Fruit fly (Drosophila melanogaster): Measurements from ENCODE around the gene dl.
A peak's percentile ranks its signal among the peaks of the same experiment; 100 is the strongest.

dl gene

DNA sequence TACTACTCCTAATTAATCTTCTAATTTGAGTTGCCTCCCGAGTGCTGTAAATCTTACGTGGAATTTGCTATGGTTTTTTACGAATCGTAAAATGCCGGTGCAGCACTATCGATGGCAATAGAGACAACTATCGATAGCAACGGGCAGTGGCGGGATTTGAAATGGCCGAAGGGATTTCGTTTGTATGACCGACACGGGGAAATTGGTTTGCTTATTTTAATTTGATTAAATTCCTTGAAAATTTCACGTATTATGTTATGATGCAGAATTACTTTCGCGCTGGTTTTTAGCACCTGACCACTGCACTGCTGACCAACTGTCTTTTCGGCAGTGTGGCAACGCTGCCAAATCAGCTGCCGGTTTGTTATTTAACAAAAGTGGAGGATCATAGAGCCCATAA, 34.0 kb upstream of the dl start, which contains the start of the genes GCS2beta and CG5131 (continued):
- peak; percentile 95 for TF ChIP-seq gem (tag; optimal IDR thresholded peaks at IDR 0.05)
- peak; percentile 67 for TF ChIP-seq CG6854 (GFP tag; optimal IDR thresholded peaks at IDR 0.05)
- TF ChIP-seq TFAM (GFP tag; optimal IDR thresholded peaks at IDR 0.05), result peak; percentile 51
- peak; percentile 92 for TF ChIP-seq Xrp1 (GFP tag; IDR thresholded peaks at IDR 0.05)
- TF ChIP-seq CG33213 (GFP tag; optimal IDR thresholded peaks at IDR 0.05), result peak; percentile 93
- TF ChIP-seq CG10366 (GFP tag; IDR thresholded peaks at IDR 0.05), result peak; percentile 93
- peak; percentile 83 for TF ChIP-seq tna (GFP tag; IDR thresholded peaks at IDR 0.05; ENCODE audit: partially characterized antibody)
- TF ChIP-seq CG17829 (tag; optimal IDR thresholded peaks at IDR 0.05), result peak; percentile 88
- TF ChIP-seq toy (GFP tag; IDR thresholded peaks at IDR 0.05), result peak; percentile 71; the same call in 1 of the 2 replicates
- TF ChIP-seq Hmr (GFP tag; optimal IDR thresholded peaks at IDR 0.05), result peak; percentile 93
- TF ChIP-seq CG7963 (GFP tag; IDR thresholded peaks at IDR 0.05; ENCODE audit: partially characterized antibody), result peak; percentile 55; the same call in 2 of the 3 replicates
- peak; percentile 90 for TF ChIP-seq Six4 (GFP tag; optimal IDR thresholded peaks at IDR 0.05)
- TF ChIP-seq CG8388 (GFP tag; optimal IDR thresholded peaks at IDR 0.05), result peak; percentile 82
- peak; percentile 90 for TF ChIP-seq CG2116 (GFP tag; optimal IDR thresholded peaks at IDR 0.05)
- peak; percentile 84 for TF ChIP-seq E2f2 (GFP tag; IDR thresholded peaks at IDR 0.05)
- peak; percentile 94 for TF ChIP-seq CG16813 (GFP tag; IDR thresholded peaks at IDR 0.05; ENCODE audit: partially characterized antibody)
- TF ChIP-seq mam (GFP tag; optimal IDR thresholded peaks at IDR 0.05), result peak; percentile 98
- TF ChIP-seq CG42726 (GFP tag; IDR thresholded peaks at IDR 0.05; ENCODE audit: partially characterized antibody), result peak; percentile 57; the same call in 1 of the 2 replicates
- TF ChIP-seq lola (GFP tag; optimal IDR thresholded peaks at IDR 0.05), result peak in 1 of 3 experiments; percentile 84
- peak; percentile 74; the same call in 2 of the 3 replicates for TF ChIP-seq zen2 (GFP tag; IDR thresholded peaks at IDR 0.05; ENCODE audit: partially characterized antibody)
- TF ChIP-seq CG10321 (GFP tag; IDR thresholded peaks at IDR 0.05), result peak; percentile 66
- peak; percentile 72 for TF ChIP-seq Elba2 (GFP tag; optimal IDR thresholded peaks at IDR 0.05)
- TF ChIP-seq bigmax (GFP tag; optimal IDR thresholded peaks at IDR 0.05), result peak; percentile 31
- TF ChIP-seq repo (GFP tag; optimal IDR thresholded peaks at IDR 0.05), result peak; percentile 89
- TF ChIP-seq CG1792 (GFP tag; optimal IDR thresholded peaks at IDR 0.05), result peak; percentile 93
- TF ChIP-seq luna (GFP tag; optimal IDR thresholded peaks at IDR 0.05), result peak; percentile 92
- TF ChIP-seq pho (GFP tag; optimal IDR thresholded peaks at IDR 0.05), result peak; percentile 98
- TF ChIP-seq CG7786 (GFP tag; optimal IDR thresholded peaks at IDR 0.05), result peak; percentile 98
- peak; percentile 84 for TF ChIP-seq Gsc (GFP tag; IDR thresholded peaks at IDR 0.05)
- peak; percentile 78 for TF ChIP-seq Blimp-1 (GFP tag; optimal IDR thresholded peaks at IDR 0.05)
- peak; percentile 95 for TF ChIP-seq CG6272 (GFP tag; IDR thresholded peaks at IDR 0.05)
- peak; percentile 84 for TF ChIP-seq NK7.1 (GFP tag; optimal IDR thresholded peaks at IDR 0.05)
- peak; percentile 78 for TF ChIP-seq Neu2 (GFP tag; optimal IDR thresholded peaks at IDR 0.05; ENCODE audit: borderline replicate concordance)
- TF ChIP-seq Bgb (GFP tag; IDR thresholded peaks at IDR 0.05; ENCODE audit: partially characterized antibody), result peak; percentile 87
- peak; percentile 95 for TF ChIP-seq CG12942 (GFP tag; optimal IDR thresholded peaks at IDR 0.05)
- peak; percentile 73 for TF ChIP-seq sim (GFP tag; IDR thresholded peaks at IDR 0.05)
- no peak for TF ChIP-seq nom (GFP tag; optimal IDR thresholded peaks at IDR 0.05)
- peak; percentile 61 for TF ChIP-seq CG9797 (GFP tag; optimal IDR thresholded peaks at IDR 0.05)
- peak; percentile 84 for TF ChIP-seq CG3065 (GFP tag; optimal IDR thresholded peaks at IDR 0.05)
- peak; percentile 81 for TF ChIP-seq dmrt11E (tag; optimal IDR thresholded peaks at IDR 0.05)
- peak; percentile 82 for TF ChIP-seq CG12236 (GFP tag; optimal IDR thresholded peaks at IDR 0.05)
- TF ChIP-seq insv (GFP tag; optimal IDR thresholded peaks at IDR 0.05), result peak in 1 of 2 experiments; percentile 39
- peak; percentile 70 for TF ChIP-seq CG15011 (GFP tag; optimal IDR thresholded peaks at IDR 0.05)
- peak; percentile 88 for TF ChIP-seq da (GFP tag; optimal IDR thresholded peaks at IDR 0.05)
- peak; percentile 97 for TF ChIP-seq CG9609 (GFP tag; optimal IDR thresholded peaks at IDR 0.05)
- peak; percentile 96 for TF ChIP-seq Hsf (GFP tag; optimal IDR thresholded peaks at IDR 0.05)
- peak; percentile 95 for TF ChIP-seq phol (tag; optimal IDR thresholded peaks at IDR 0.05)
- TF ChIP-seq ase (GFP tag; IDR thresholded peaks at IDR 0.05), result peak; percentile 92
- peak; percentile 88 for TF ChIP-seq CG18619 (GFP tag; optimal IDR thresholded peaks at IDR 0.05)
- TF ChIP-seq ken (GFP tag; IDR thresholded peaks at IDR 0.05), result peak; percentile 94
